Fruit fly (Drosophila melanogaster) whole organism, embryonic: ENCODE data around the gene CG5235.

Experiments used
- Atf3 ChIP-seq: fragments of 200-800 bp; sonication (Bioruptor generic); optimal IDR thresholded peaks from 3 replicates; lab custom pipeline; 2016; ENCODE audit warnings: missing biosample characterization, missing genetic modification characterization
- Atf6 ChIP-seq: fragments of 200-800 bp; sonication (Bioruptor generic); IDR thresholded peaks from 2 replicates; pipeline ENCODE4 v1.3.6; 2022; ENCODE audit warnings: missing biosample characterization, missing genetic modification characterization
- Bgb ChIP-seq: fragments of 200-800 bp; sonication (Bioruptor generic); IDR thresholded peaks from 2 replicates; pipeline ENCODE4 v1.3.6; 2022; ENCODE audit warnings: missing biosample characterization, missing genetic modification characterization; ENCODE audit not compliant: partially characterized antibody
- CG1024 ChIP-seq: fragments of 200-800 bp; sonication (Bioruptor generic); IDR thresholded peaks from 2 replicates; pipeline ENCODE4 v1.3.6; 2022; ENCODE audit warnings: missing biosample characterization, missing genetic modification characterization
- CG10959 ChIP-seq: fragments of 200-800 bp; sonication (Bioruptor generic); IDR thresholded peaks from 2 replicates; pipeline ENCODE4 v1.3.6; 2022; ENCODE audit warnings: missing biosample characterization, missing genetic modification characterization
- CG11247 ChIP-seq: fragments of 200-800 bp; sonication (Bioruptor generic); IDR thresholded peaks from 2 replicates; pipeline ENCODE4 v1.3.6; 2022; ENCODE audit warnings: missing biosample characterization, missing genetic modification characterization
- CG13775 ChIP-seq: fragments of 200-800 bp; sonication (Bioruptor generic); optimal IDR thresholded peaks from 3 replicates; lab custom pipeline; 2017; ENCODE audit warnings: missing biosample characterization, mild to moderate bottlenecking, missing genetic modification characterization
- CG14860 ChIP-seq: fragments of 200-800 bp; sonication (Bioruptor generic); IDR thresholded peaks from 3 replicates; pipeline ENCODE4 v1.3.6; 2022; ENCODE audit warnings: missing biosample characterization, missing genetic modification characterization; ENCODE audit not compliant: partially characterized antibody
- CG15601 ChIP-seq: fragments of 200-800 bp; sonication (Bioruptor generic); optimal IDR thresholded peaks from 3 replicates; lab custom pipeline; 2019; ENCODE audit warnings: missing biosample characterization, mild to moderate bottlenecking, missing genetic modification characterization, moderate library complexity
- CG1603 ChIP-seq: fragments of 200-800 bp; sonication (Bioruptor generic); optimal IDR thresholded peaks from 2 replicates; lab custom pipeline; 2019; ENCODE audit warnings: missing biosample characterization, mild to moderate bottlenecking, missing genetic modification characterization, moderate library complexity
- CG17328 ChIP-seq: fragments of 200-800 bp; sonication (Bioruptor generic); IDR thresholded peaks from 2 replicates; pipeline ENCODE4 v1.3.6; 2022; ENCODE audit warnings: missing biosample characterization, missing genetic modification characterization
- CG17359 ChIP-seq: fragments of 200-800 bp; sonication (Bioruptor generic); optimal IDR thresholded peaks from 3 replicates; lab custom pipeline; 2018; ENCODE audit warnings: missing biosample characterization, mild to moderate bottlenecking, missing genetic modification characterization, moderate library complexity
- CG18599 ChIP-seq: fragments of 200-800 bp; sonication (Bioruptor generic); optimal IDR thresholded peaks from 3 replicates; lab custom pipeline; 2017; ENCODE audit warnings: missing biosample characterization, missing genetic modification characterization, mild to moderate bottlenecking, moderate library complexity, missing genetic modification reagents
- CG18619 ChIP-seq: fragments of 200-800 bp; sonication (Bioruptor generic); optimal IDR thresholded peaks from 3 replicates; lab custom pipeline; 2017; ENCODE audit warnings: missing biosample characterization, mild to moderate bottlenecking, missing genetic modification characterization
- CG2116 ChIP-seq: fragments of 200-800 bp; sonication (Bioruptor generic); optimal IDR thresholded peaks from 3 replicates; lab custom pipeline; 2018; ENCODE audit warnings: missing biosample characterization, mild to moderate bottlenecking, missing genetic modification characterization
- CG2889 ChIP-seq: fragments of 200-800 bp; sonication (Bioruptor generic); IDR thresholded peaks from 3 replicates; pipeline ENCODE4 v1.3.6; 2022; ENCODE audit warnings: missing biosample characterization, missing genetic modification characterization
- CG31224 ChIP-seq: fragments of 200-800 bp; sonication (Bioruptor generic); IDR thresholded peaks from 2 replicates; pipeline ENCODE4 v1.3.6; 2022; ENCODE audit warnings: missing biosample characterization, missing genetic modification characterization
- CG3838 ChIP-seq: fragments of 200-800 bp; sonication (Bioruptor generic); optimal IDR thresholded peaks from 3 replicates; lab custom pipeline; 2016; ENCODE audit warnings: missing biosample characterization, missing genetic modification characterization
- CG5953 ChIP-seq: fragments of 200-800 bp; sonication (Bioruptor generic); IDR thresholded peaks from 2 replicates; pipeline ENCODE4 v1.3.6; 2022; ENCODE audit warnings: missing biosample characterization, missing genetic modification characterization
- CG6854 ChIP-seq: fragments of 200-800 bp; sonication (Bioruptor generic); optimal IDR thresholded peaks from 3 replicates; lab custom pipeline; 2017; ENCODE audit warnings: missing biosample characterization, mild to moderate bottlenecking, missing genetic modification characterization
- CG7556 ChIP-seq: fragments of 200-800 bp; sonication (Bioruptor generic); optimal IDR thresholded peaks from 2 replicates; lab custom pipeline; 2017; ENCODE audit warnings: missing biosample characterization, mild to moderate bottlenecking, missing genetic modification characterization
- CG9215 ChIP-seq: fragments of 200-800 bp; sonication (Bioruptor generic); IDR thresholded peaks from 2 replicates; pipeline ENCODE4 v1.3.6; 2022; ENCODE audit warnings: missing biosample characterization, missing genetic modification characterization
- Dp ChIP-seq: fragments of 200-800 bp; sonication (Bioruptor generic); optimal IDR thresholded peaks from 2 replicates; lab custom pipeline; 2018; ENCODE audit warnings: missing biosample characterization, mild to moderate bottlenecking, missing genetic modification characterization, moderate library complexity
- HLH54F ChIP-seq: fragments of 200-800 bp; sonication (Bioruptor generic); optimal IDR thresholded peaks from 3 replicates; lab custom pipeline; 2016; ENCODE audit warnings: missing biosample characterization, missing genetic modification characterization
- HmgD ChIP-seq: fragments of 200-800 bp; sonication (Bioruptor generic); optimal IDR thresholded peaks from 3 replicates; lab custom pipeline; 2016; ENCODE audit warnings: missing biosample characterization, missing genetic modification characterization
- Hmx ChIP-seq: fragments of 200-800 bp; sonication (Bioruptor generic); optimal IDR thresholded peaks from 2 replicates; lab custom pipeline; 2016; ENCODE audit warnings: missing biosample characterization, missing genetic modification characterization
- Myb ChIP-seq: fragments of 200-800 bp; sonication (Bioruptor generic); optimal IDR thresholded peaks from 2 replicates; lab custom pipeline; 2016; ENCODE audit warnings: missing biosample characterization, missing genetic modification characterization
- NK7.1 ChIP-seq: fragments of 200-800 bp; sonication (Bioruptor generic); optimal IDR thresholded peaks from 3 replicates; lab custom pipeline; 2016; ENCODE audit warnings: missing biosample characterization, missing genetic modification characterization
- Pdp1 ChIP-seq, 2 experiments: fragments of 200-800 bp; sonication (Bioruptor generic); optimal IDR thresholded peaks; 3 replicates each; lab custom pipeline; 2016; ENCODE audit warnings: missing biosample characterization in 2 of 2, missing genetic modification characterization in 2 of 2, mild to moderate bottlenecking in 1 of 2, moderate library complexity in 1 of 2
- Sox100B ChIP-seq: fragments of 200-800 bp; sonication (Bioruptor generic); optimal IDR thresholded peaks from 3 replicates; lab custom pipeline; 2018; ENCODE audit warnings: missing biosample characterization, mild to moderate bottlenecking, missing genetic modification characterization
- Sox102F ChIP-seq: fragments of 200-800 bp; sonication (Bioruptor generic); optimal IDR thresholded peaks from 2 replicates; lab custom pipeline; 2018; ENCODE audit warnings: missing biosample characterization, mild to moderate bottlenecking, missing genetic modification characterization, moderate library complexity
- Usf ChIP-seq: fragments of 200-800 bp; sonication (Bioruptor generic); optimal IDR thresholded peaks from 2 replicates; lab custom pipeline; 2017; ENCODE audit warnings: missing genotype, missing biosample characterization, missing genetic modification characterization
- Vsx1 ChIP-seq: fragments of 200-800 bp; sonication (Bioruptor generic); optimal IDR thresholded peaks from 2 replicates; lab custom pipeline; 2017; ENCODE audit warnings: missing biosample characterization, mild to moderate bottlenecking, missing genetic modification characterization, missing genetic modification reagents
- YL-1 ChIP-seq: fragments of 200-800 bp; sonication (Bioruptor generic); optimal IDR thresholded peaks from 3 replicates; lab custom pipeline; 2017; ENCODE audit warnings: missing biosample characterization, mild to moderate bottlenecking, missing genetic modification characterization
- abd-A ChIP-seq: fragments of 200-800 bp; sonication (Bioruptor generic); optimal IDR thresholded peaks from 3 replicates; lab custom pipeline; 2019; ENCODE audit warnings: missing biosample characterization, mild to moderate bottlenecking, missing genetic modification characterization, moderate library complexity
- ato ChIP-seq: fragments of 200-800 bp; sonication (Bioruptor generic); IDR thresholded peaks from 2 replicates; pipeline ENCODE4 v1.3.6; 2022; ENCODE audit warnings: missing biosample characterization, missing genetic modification characterization; ENCODE audit not compliant: partially characterized antibody
- crol ChIP-seq: fragments of 200-800 bp; sonication (Bioruptor generic); IDR thresholded peaks from 2 replicates; pipeline ENCODE4 v1.3.6; 2022; ENCODE audit warnings: missing biosample characterization, missing genetic modification characterization
- exex ChIP-seq: fragments of 200-800 bp; sonication (Bioruptor generic); optimal IDR thresholded peaks from 4 replicates; lab custom pipeline; 2018; ENCODE audit warnings: missing biosample characterization, mild to moderate bottlenecking, missing genetic modification characterization, moderate library complexity
- fd3F ChIP-seq: fragments of 200-800 bp; sonication (Bioruptor generic); optimal IDR thresholded peaks from 2 replicates; lab custom pipeline; 2018; ENCODE audit warnings: missing biosample characterization, mild to moderate bottlenecking, missing genetic modification characterization, moderate library complexity
- gem ChIP-seq: fragments of 200-800 bp; sonication (Bioruptor generic); optimal IDR thresholded peaks from 2 replicates; lab custom pipeline; 2019; ENCODE audit warnings: missing biosample characterization, mild to moderate bottlenecking, missing genetic modification characterization, moderate library complexity
- lilli ChIP-seq: fragments of 200-800 bp; sonication (Bioruptor generic); optimal IDR thresholded peaks from 3 replicates; lab custom pipeline; 2016; ENCODE audit warnings: missing biosample characterization, missing genetic modification characterization
- lmd ChIP-seq: fragments of 200-800 bp; sonication (Bioruptor generic); IDR thresholded peaks from 2 replicates; pipeline ENCODE4 v1.3.6; 2022; ENCODE audit warnings: missing biosample characterization, missing genetic modification characterization
- mld ChIP-seq: fragments of 200-800 bp; sonication (Bioruptor generic); IDR thresholded peaks from 3 replicates; pipeline ENCODE4 v1.3.6; 2022; ENCODE audit warnings: missing biosample characterization, missing genetic modification characterization; ENCODE audit not compliant: partially characterized antibody
- pita ChIP-seq: fragments of 200-800 bp; sonication (Bioruptor generic); optimal IDR thresholded peaks from 2 replicates; lab custom pipeline; 2017; ENCODE audit warnings: missing biosample characterization, mild to moderate bottlenecking, missing genetic modification characterization
- toy ChIP-seq: fragments of 200-800 bp; sonication (Bioruptor generic); IDR thresholded peaks from 2 replicates; pipeline ENCODE4 v1.3.6; 2022; ENCODE audit warnings: missing biosample characterization, missing genetic modification characterization
- trem ChIP-seq: fragments of 200-800 bp; optimal IDR thresholded peaks from 3 replicates; lab custom pipeline; 2019; ENCODE audit warnings: missing biosample characterization, mild to moderate bottlenecking, missing genetic modification characterization, moderate library complexity
- vfl ChIP-seq: fragments of 200-800 bp; sonication (Bioruptor generic); optimal IDR thresholded peaks from 2 replicates; lab custom pipeline; 2016; ENCODE audit warnings: missing biosample characterization, missing genetic modification characterization
- wek ChIP-seq: fragments of 200-800 bp; sonication (Bioruptor generic); optimal IDR thresholded peaks from 3 replicates; lab custom pipeline; 2018; ENCODE audit warnings: missing biosample characterization, mild to moderate bottlenecking, missing genetic modification characterization, moderate library complexity
- wor ChIP-seq: fragments of 200-800 bp; sonication (Bioruptor generic); IDR thresholded peaks from 2 replicates; pipeline ENCODE4 v1.3.6; 2022; ENCODE audit warnings: missing biosample characterization, missing genetic modification characterization
- z ChIP-seq: fragments of 200-800 bp; sonication (Bioruptor generic); IDR thresholded peaks from 3 replicates; pipeline ENCODE4 v1.3.6; 2022; ENCODE audit warnings: missing biosample characterization, missing genetic modification characterization

The CG5235 gene

dm6 chr3L:16045831-16046336, 44.3 kb downstream of the CG5235 start:
- TF ChIP-seq HmgD (GFP tag; lab: Kevin White, UChicago) (peak; percentile 53), CG17328 (GFP tag; lab: Robert Waterston, UW) (peak; percentile 94), vfl (GFP tag; lab: Kevin White, UChicago) (peak; percentile 88), CG15601 (tag; lab: Kevin White, UChicago) (peak; percentile 93), CG6854 (GFP tag; lab: Kevin White, UChicago) (peak; percentile 90), CG1024 (GFP tag; lab: Robert Waterston, UW) (peak; percentile 74), Pdp1 (GFP tag; optimal IDR thresholded peaks at IDR 0.05; lab: Kevin White, UChicago) (peak; percentile 85 to 88), Bgb (GFP tag; lab: Robert Waterston, UW) (no peak), Sox102F (GFP tag; lab: Kevin White, UChicago) (peak; percentile 96), CG2889 (GFP tag; lab: Robert Waterston, UW) (peak; percentile 75; the same call in 2 of the 3 replicates), CG31224 (GFP tag; lab: Robert Waterston, UW) (peak; percentile 82), lmd (peak; percentile 92), lilli (GFP tag; lab: Kevin White, UChicago) (peak; percentile 94), Sox100B (peak; percentile 89), Atf6 (GFP tag; lab: Robert Waterston, UW) (peak; percentile 96), abd-A (tag; lab: Kevin White, UChicago) (peak; percentile 41), CG3838 (GFP tag; lab: Kevin White, UChicago) (peak; percentile 51), YL-1 (GFP tag; lab: Kevin White, UChicago) (peak; percentile 87), z (peak; percentile 77; the same call in 2 of the 3 replicates), NK7.1 (peak; percentile 88), CG18619 (peak; percentile 88), pita (no peak), gem (tag; lab: Kevin White, UChicago) (peak; percentile 95), toy (GFP tag; lab: Robert Waterston, UW) (peak; percentile 67), ato (GFP tag; lab: Robert Waterston, UW) (no peak), crol (peak; percentile 93), Hmx (GFP tag; lab: Kevin White, UChicago) (peak; percentile 83), CG10959 (peak; percentile 84), CG13775 (GFP tag; lab: Kevin White, UChicago) (peak; percentile 82), Dp (GFP tag; lab: Kevin White, UChicago) (no peak), Usf (GFP tag; lab: Kevin White, UChicago) (peak; percentile 76), mld (no peak), Myb (GFP tag; lab: Kevin White, UChicago) (peak; percentile 73), wor (GFP tag; lab: Robert Waterston, UW) (peak; percentile 84), exex (peak; percentile 77), HLH54F (GFP tag; lab: Kevin White, UChicago) (peak; percentile 88), fd3F (GFP tag; lab: Kevin White, UChicago) (peak; percentile 92), CG5953 (GFP tag; lab: Robert Waterston, UW) (peak; percentile 73), CG9215 (GFP tag; lab: Robert Waterston, UW) (peak; percentile 80), CG2116 (GFP tag; lab: Kevin White, UChicago) (peak; percentile 67), Atf3 (GFP tag; lab: Kevin White, UChicago) (peak; percentile 78), CG11247 (GFP tag; lab: Robert Waterston, UW) (peak; percentile 87), CG1603 (tag; lab: Kevin White, UChicago) (peak; percentile 89), CG18599 (GFP tag; lab: Kevin White, UChicago) (peak; percentile 96), trem (tag; lab: Kevin White, UChicago) (peak; percentile 92), CG17359 (peak; percentile 97), CG7556 (peak; percentile 89), Vsx1 (GFP tag; lab: Kevin White, UChicago) (peak; percentile 77), CG14860 (no peak), wek (GFP tag; lab: Kevin White, UChicago) (peak; percentile 75)
